Worm (Caenorhabditis elegans): Measurements from ENCODE around the gene ubxn-2.
A peak's percentile ranks its signal among the peaks of the same experiment; 100 is the strongest.

Gene ubxn-2

ce11 chrIV:2708329-2708965, 17.2 kb downstream of the ubxn-2 start (continued):
- TF ChIP-seq unc-130 (GFP tag; optimal IDR thresholded peaks at IDR 0.05) = no peak
- no peak for TF ChIP-seq snpc-1.3 (tag; optimal IDR thresholded peaks at IDR 0.05; ENCODE audit: insufficient read depth)
- TF ChIP-seq rec-8 (tag; optimal IDR thresholded peaks at IDR 0.05) = no peak
- TF ChIP-seq sea-2 (GFP tag; IDR thresholded peaks at IDR 0.05) = no peak
- TF ChIP-seq T07F8.4 (tag; optimal IDR thresholded peaks at IDR 0.05) = peak; percentile 10
- TF ChIP-seq cebp-2 (GFP tag; IDR thresholded peaks at IDR 0.05) = no peak
- TF ChIP-seq lag-1 (GFP tag; IDR thresholded peaks at IDR 0.05) = no peak
- TF ChIP-seq madf-8 (GFP tag; conservative IDR thresholded peaks at IDR 0.05) = no peak
- TF ChIP-seq fkh-3 (tag; optimal IDR thresholded peaks at IDR 0.05) = no peak
- peak; percentile 67 for TF ChIP-seq ekl-4 (GFP tag; IDR thresholded peaks at IDR 0.05)
- TF ChIP-seq let-526 (GFP tag; IDR thresholded peaks at IDR 0.05) = peak; percentile 72; the same call in 1 of the 2 replicates
- no peak for TF ChIP-seq rpc-1 (optimal IDR thresholded peaks at IDR 0.05)
- no peak for TF ChIP-seq rpc-1 (tag; optimal IDR thresholded peaks at IDR 0.05)
- no peak for TF ChIP-seq C17E4.6 (GFP tag; IDR thresholded peaks at IDR 0.05)
- TF ChIP-seq sdz-38 (tag; optimal IDR thresholded peaks at IDR 0.05) = no peak
- peak; percentile 54 for TF ChIP-seq attf-5 (GFP tag; optimal IDR thresholded peaks at IDR 0.05)
- peak in 1 of 2 experiments; percentile 58 for TF ChIP-seq let-607 (tag; optimal IDR thresholded peaks at IDR 0.05)
- peak; percentile 5 for TF ChIP-seq die-1 (tag; optimal IDR thresholded peaks at IDR 0.05)
- TF ChIP-seq Y79H2A.3 (GFP tag; conservative IDR thresholded peaks at IDR 0.05) = no peak
- TF ChIP-seq lin-26 (GFP tag; IDR thresholded peaks at IDR 0.05) = peak; percentile 68; the same call in 1 of the 2 replicates
- TF ChIP-seq F10E7.11 (tag; optimal IDR thresholded peaks at IDR 0.05) = no peak
- peak; percentile 74 for TF ChIP-seq lin-40 (tag; optimal IDR thresholded peaks at IDR 0.05)
- TF ChIP-seq ets-4 (GFP tag; optimal IDR thresholded peaks at IDR 0.05) = no peak
- peak; percentile 60 for TF ChIP-seq ztf-26 (tag; optimal IDR thresholded peaks at IDR 0.05)
- no peak for TF ChIP-seq hrde-1 (tag; optimal IDR thresholded peaks at IDR 0.05; ENCODE audit: borderline replicate concordance)
- no peak for TF ChIP-seq ceh-100 (GFP tag; IDR thresholded peaks at IDR 0.05)
- TF ChIP-seq tlf-1 (GFP tag; optimal IDR thresholded peaks at IDR 0.05) = peak; percentile 60
- no peak for TF ChIP-seq ceh-91 (GFP tag; IDR thresholded peaks at IDR 0.05)
- TF ChIP-seq egrh-3 (GFP tag; IDR thresholded peaks at IDR 0.05) = peak; percentile 66; the same call in 1 of the 2 replicates
- no peak for TF ChIP-seq F37B4.10 (GFP tag; IDR thresholded peaks at IDR 0.05)
- TF ChIP-seq B0261.1 (tag; optimal IDR thresholded peaks at IDR 0.05) = no peak
- peak; percentile 53 for TF ChIP-seq somi-1 (GFP tag; optimal IDR thresholded peaks at IDR 0.05)
- TF ChIP-seq ztf-22 (GFP tag; optimal IDR thresholded peaks at IDR 0.05) = no peak
- peak; percentile 85 for TF ChIP-seq K12H6.12 (tag; optimal IDR thresholded peaks at IDR 0.05)
- TF ChIP-seq mel-28 (tag; optimal IDR thresholded peaks at IDR 0.05; ENCODE audit: borderline replicate concordance) = no peak
- peak; percentile 98 for TF ChIP-seq zfh-2 (GFP tag; conservative IDR thresholded peaks at IDR 0.05)
- TF ChIP-seq F23B12.7 (tag; optimal IDR thresholded peaks at IDR 0.05; ENCODE audit: insufficient read depth) = no peak
- peak; percentile 64 for TF ChIP-seq athp-1 (tag; optimal IDR thresholded peaks at IDR 0.05)
- no peak for TF ChIP-seq ceh-79 (tag; optimal IDR thresholded peaks at IDR 0.05)
- peak; percentile 55; the same call in 1 of the 2 replicates for TF ChIP-seq Y67H2A.10 (GFP tag; conservative IDR thresholded peaks at IDR 0.05)
- peak; percentile 1 for TF ChIP-seq ama-1 (optimal IDR thresholded peaks at IDR 0.05)
- TF ChIP-seq ama-1 (GFP tag; optimal IDR thresholded peaks at IDR 0.05) = no peak
- TF ChIP-seq T26A5.8 (tag; optimal IDR thresholded peaks at IDR 0.05) = no peak
- TF ChIP-seq Y53G8AR.9 (GFP tag; conservative IDR thresholded peaks at IDR 0.05) = 0 out of 2 replicates have a peak, but pooled peaks have one; percentile 63
- no peak for TF ChIP-seq F49E8.2 (tag; optimal IDR thresholded peaks at IDR 0.05; ENCODE audit: insufficient read depth)
- no peak for TF ChIP-seq Y53F4B.3 (GFP tag; IDR thresholded peaks at IDR 0.05)
- TF ChIP-seq ceh-58 (GFP tag; IDR thresholded peaks at IDR 0.05) = no peak
- no peak for TF ChIP-seq unc-62 (GFP tag; optimal IDR thresholded peaks at IDR 0.05)
